Worm (Caenorhabditis elegans) whole organism, early embryonic: ENCODE measurements around the gene egl-8.

Source experiments
- F13C5.2 ChIP-seq: sonication (generic microtip); optimal IDR thresholded peaks from 2 replicates; lab custom pipeline; 2017; ENCODE audit warnings: mild to moderate bottlenecking, missing genetic modification characterization, inconsistent platforms, missing compliant biosample characterization
- ama-1 ChIP-seq: fragments of 150-350 bp; optimal IDR thresholded peaks from 2 replicates; lab custom pipeline; 2014
- tbx-37 ChIP-seq: fragments of 200-800 bp; sonication (Bioruptor generic); conservative IDR thresholded peaks from 2 replicates; pipeline ENCODE4 v1.3.6; 2022; ENCODE audit warnings: missing genetic modification reagents, missing genetic modification characterization, missing compliant biosample characterization

DNA sequence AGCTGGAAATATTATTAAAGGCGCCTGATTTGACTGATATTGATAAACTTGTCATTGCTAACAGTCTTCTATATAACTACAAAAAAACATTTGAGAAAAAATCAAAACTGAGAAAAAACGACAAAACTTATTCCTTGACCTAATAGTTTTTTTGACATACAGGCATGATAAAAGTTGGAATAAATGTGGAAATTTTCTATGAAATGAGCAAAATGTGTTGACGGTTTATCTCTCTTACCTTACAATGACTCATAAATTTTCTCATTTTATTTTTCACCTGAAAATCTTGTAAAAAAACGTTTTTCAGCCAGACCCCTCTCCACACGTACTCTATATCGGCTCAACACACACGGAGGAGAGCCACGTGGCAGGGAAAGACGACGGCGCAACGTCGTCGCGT, at the start of gene egl-8:
- TF ChIP-seq ama-1 (lab: Kevin White, UChicago) (no peak), tbx-37 (GFP tag; lab: Robert Waterston, UW) (no peak), F13C5.2 (no peak)
